Worm (Caenorhabditis elegans): ENCODE measurements around the gene acs-9.
"Not testable (repeated sequence)": the region's sequence is repeated elsewhere in the genome, so short reads cannot be mapped to it uniquely, and the experiment has no call there.

- TF ChIP-seq ceh-34 (tag; optimal IDR thresholded peaks at IDR 0.05); sdc-2 (tag; optimal IDR thresholded peaks at IDR 0.05); nhr-11 (tag; optimal IDR thresholded peaks at IDR 0.05); fkh-10 (GFP tag; optimal IDR thresholded peaks at IDR 0.05); pha-4 (tag; optimal IDR thresholded peaks at IDR 0.05); ceh-9 (tag; optimal IDR thresholded peaks at IDR 0.05): not testable (repeated sequence)
Observed at ce11 chrX:16883426-16883825, 3.1 kb upstream of the acs-9 start, which contains the start of gene Y13C8A.1.
